Worm (Caenorhabditis elegans) whole organism, L4 larva: Measurements from ENCODE around the gene K10G4.3.

Source experiments
- aly-2 ChIP-seq: sonication (generic microtip); optimal IDR thresholded peaks from 2 replicates; lab custom pipeline; 2018; ENCODE audit warnings: missing biosample characterization, missing genetic modification characterization
- ama-1 ChIP-seq: fragments of 150-350 bp; optimal IDR thresholded peaks from 2 replicates; lab custom pipeline; 2014; ENCODE audit warnings: inconsistent platforms, mixed read lengths
- dve-1 ChIP-seq: sonication (generic microtip); optimal IDR thresholded peaks from 2 replicates; lab custom pipeline; 2017; ENCODE audit warnings: antibody characterized with exemption, mild to moderate bottlenecking, missing genetic modification characterization, missing compliant biosample characterization; ENCODE audit not compliant: insufficient read depth

ce11 chrV:17296443-17296842 lies 31.7 kb upstream of the K10G4.3 start:
- TF ChIP-seq dve-1 = no peak
- TF ChIP-seq aly-2 (tag; lab: Kevin White, UChicago) = no peak
- TF ChIP-seq ama-1 (lab: Kevin White, UChicago) = no peak
